Worm (Caenorhabditis elegans): ENCODE results near the gene vha-8.

The vha-8 gene

DNA sequence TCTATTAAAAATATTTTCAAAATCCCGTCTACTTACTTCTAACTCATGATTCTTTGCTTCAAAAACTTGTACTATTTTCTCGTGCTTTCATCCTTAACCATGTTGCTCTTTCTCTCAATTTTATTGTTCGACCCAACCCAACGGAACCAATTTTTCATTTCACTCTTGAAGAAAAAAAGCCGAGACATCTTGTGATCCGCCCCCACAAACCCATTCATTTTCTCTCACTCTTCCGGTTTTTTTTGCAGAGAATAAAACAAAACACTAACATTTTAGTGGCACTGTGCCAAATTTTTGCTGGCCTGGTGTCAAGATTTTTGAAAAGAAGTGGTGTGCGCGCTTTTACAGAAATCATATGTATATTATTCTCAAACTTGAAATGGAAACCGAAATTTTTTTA, 45.9 kb downstream of the vha-8 start:
- TF ChIP-seq B0336.3 (GFP tag; IDR thresholded peaks at IDR 0.05) (no peak), Y53G8AR.9 (GFP tag; conservative IDR thresholded peaks at IDR 0.05) (no peak), somi-1 (GFP tag; optimal IDR thresholded peaks at IDR 0.05) (no peak), cebp-1 (GFP tag; IDR thresholded peaks at IDR 0.05) (no peak), cebp-1 (tag; optimal IDR thresholded peaks at IDR 0.05) (no peak), ztf-28 (GFP tag; IDR thresholded peaks at IDR 0.05) (no peak), lin-54 (GFP tag; optimal IDR thresholded peaks at IDR 0.05) (no peak), ceh-40 (GFP tag; IDR thresholded peaks at IDR 0.05) (no peak), C06A6.2 (GFP tag; conservative IDR thresholded peaks at IDR 0.05) (no peak), hsf-1 (GFP tag; IDR thresholded peaks at IDR 0.05) (no peak), xnd-1 (tag; optimal IDR thresholded peaks at IDR 0.05) (no peak), Y79H2A.3 (GFP tag; conservative IDR thresholded peaks at IDR 0.05) (no peak), let-526 (GFP tag; IDR thresholded peaks at IDR 0.05) (no peak), ztf-18 (tag; optimal IDR thresholded peaks at IDR 0.05) (no peak), sdz-38 (tag; optimal IDR thresholded peaks at IDR 0.05) (no peak), dox-1 (GFP tag; IDR thresholded peaks at IDR 0.05) (no peak), mcd-1 (GFP tag; IDR thresholded peaks at IDR 0.05) (no peak), F49E8.2 (tag; optimal IDR thresholded peaks at IDR 0.05; ENCODE audit: insufficient read depth) (no peak)

DNA sequence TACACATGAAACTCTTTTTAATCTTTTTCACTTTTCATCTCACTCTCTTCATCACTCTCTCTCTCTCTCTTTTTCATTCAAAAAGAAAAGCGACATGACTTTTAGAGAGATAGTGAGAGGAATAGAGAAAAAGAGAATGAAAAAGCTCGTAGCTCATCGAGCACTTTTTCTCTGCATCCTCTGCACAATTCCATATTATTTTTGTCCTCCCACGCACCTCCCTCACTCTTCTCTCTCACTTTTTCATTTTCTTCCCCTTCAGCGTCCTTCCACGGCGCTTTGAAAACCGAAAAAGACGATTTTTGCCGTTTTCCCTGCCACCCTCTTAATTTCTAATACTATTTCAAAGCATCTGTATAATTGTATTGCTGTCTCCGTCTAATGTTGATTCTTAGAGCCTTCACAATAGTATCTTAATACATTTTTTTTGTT, 48.2 kb downstream of the vha-8 start:
- no peak for TF ChIP-seq zim-3 (tag; optimal IDR thresholded peaks at IDR 0.05)
- peak; percentile 54 for TF ChIP-seq mcd-1 (GFP tag; IDR thresholded peaks at IDR 0.05)
- 0 out of 2 replicates have a peak, but pooled peaks have one; percentile 10 for TF ChIP-seq attf-3 (GFP tag; conservative IDR thresholded peaks at IDR 0.05)
- TF ChIP-seq B0336.3 (GFP tag; IDR thresholded peaks at IDR 0.05), result peak; percentile 76
- no peak; the same call in 1 of the 2 replicates for TF ChIP-seq dox-1 (GFP tag; IDR thresholded peaks at IDR 0.05)
- TF ChIP-seq akir-1 (GFP tag; optimal IDR thresholded peaks at IDR 0.05), result no peak
- peak; percentile 77 for TF ChIP-seq hmg-1.2 (GFP tag; IDR thresholded peaks at IDR 0.05)
- no peak for TF ChIP-seq cebp-1 (GFP tag; IDR thresholded peaks at IDR 0.05)
- TF ChIP-seq cebp-1 (tag; optimal IDR thresholded peaks at IDR 0.05), result peak; percentile 75
- no peak for TF ChIP-seq ztf-28 (GFP tag; IDR thresholded peaks at IDR 0.05)
- TF ChIP-seq chd-7 (tag; optimal IDR thresholded peaks at IDR 0.05), result peak; percentile 33
- no peak for TF ChIP-seq F52B5.7 (tag; optimal IDR thresholded peaks at IDR 0.05)
- peak; percentile 45 for TF ChIP-seq ceh-27 (GFP tag; optimal IDR thresholded peaks at IDR 0.05)
- TF ChIP-seq ztf-6 (GFP tag; IDR thresholded peaks at IDR 0.05), result no peak
- TF ChIP-seq aptf-2 (GFP tag; conservative IDR thresholded peaks at IDR 0.05), result no peak
- TF ChIP-seq ZK185.1 (tag; optimal IDR thresholded peaks at IDR 0.05; ENCODE audit: poor library complexity, severe bottlenecking), result peak; percentile 21
- TF ChIP-seq rec-8 (tag; optimal IDR thresholded peaks at IDR 0.05), result no peak
- TF ChIP-seq die-1 (tag; optimal IDR thresholded peaks at IDR 0.05), result no peak
- TF ChIP-seq repo-1 (tag; optimal IDR thresholded peaks at IDR 0.05), result no peak
- peak; percentile 24 for TF ChIP-seq ztf-18 (tag; optimal IDR thresholded peaks at IDR 0.05)
- peak; percentile 11 for TF ChIP-seq ztf-26 (tag; optimal IDR thresholded peaks at IDR 0.05)
- TF ChIP-seq ztf-3 (GFP tag; optimal IDR thresholded peaks at IDR 0.05), result no peak
- peak; percentile 76 for TF ChIP-seq atf-7 (tag; optimal IDR thresholded peaks at IDR 0.05)
- peak in 1 of 3 experiments; percentile 52 for TF ChIP-seq lin-35 (GFP tag; optimal IDR thresholded peaks at IDR 0.05)
- no peak for TF ChIP-seq mes-4 (tag; optimal IDR thresholded peaks at IDR 0.05)
- no peak for TF ChIP-seq B0035.1 (tag; optimal IDR thresholded peaks at IDR 0.05)
- no peak for TF ChIP-seq lin-26 (GFP tag; IDR thresholded peaks at IDR 0.05)
- no peak for TF ChIP-seq Y53F4B.3 (GFP tag; IDR thresholded peaks at IDR 0.05)
- no peak for TF ChIP-seq ceh-79 (tag; optimal IDR thresholded peaks at IDR 0.05)
- no peak; the same call in 1 of the 2 replicates for TF ChIP-seq nfyb-1 (GFP tag; IDR thresholded peaks at IDR 0.05)
- TF ChIP-seq ceh-91 (GFP tag; IDR thresholded peaks at IDR 0.05), result no peak
- TF ChIP-seq snpc-4 (GFP tag; optimal IDR thresholded peaks at IDR 0.05), result no peak
- peak in 2 of 4 experiments; percentile 31 to 47 for TF ChIP-seq snpc-4 (tag; optimal IDR thresholded peaks at IDR 0.05)
- no peak for TF ChIP-seq ceh-100 (GFP tag; IDR thresholded peaks at IDR 0.05)
- TF ChIP-seq mxl-1 (tag; optimal IDR thresholded peaks at IDR 0.05), result no peak
- TF ChIP-seq him-1 (tag; optimal IDR thresholded peaks at IDR 0.05), result no peak
- no peak for TF ChIP-seq Y95B8A.8 (GFP tag; IDR thresholded peaks at IDR 0.05)

Data from whole organism, young adult.